Worm (Caenorhabditis elegans) whole organism, dauer: Measurements from ENCODE around the gene F23D12.10.

Experiments
- unc-62 ChIP-seq: sonication (generic microtip); optimal IDR thresholded peaks from 2 replicates; lab custom pipeline; 2017; ENCODE audit warnings: missing biosample characterization, missing genetic modification reagents, missing genetic modification characterization

F23D12.10 gene

DNA sequence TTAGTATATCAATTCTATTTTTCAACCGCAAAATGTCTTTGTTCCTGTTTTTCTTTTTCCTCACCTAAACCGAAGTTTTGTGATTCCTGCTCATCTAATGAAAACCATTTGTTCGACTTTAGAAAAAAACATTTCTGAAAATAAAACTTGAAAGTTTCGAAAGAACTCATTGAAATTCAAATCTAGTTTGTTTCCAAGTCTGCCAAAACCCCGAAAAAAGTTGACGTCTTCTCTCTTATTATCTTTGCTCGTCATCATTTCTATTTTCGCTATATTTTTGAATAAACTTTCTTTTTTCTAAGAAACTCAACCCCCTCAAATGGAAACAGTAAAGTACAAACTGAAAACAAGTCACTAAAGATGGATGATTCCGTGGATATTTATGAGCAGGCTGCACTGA is 9.7 kb downstream of the F23D12.10 start, which contains the start of gene frpr-17:
Gene frpr-17, plus strand, starts transcription at position 301 of the 400 bp plus-strand sequence.
- TF ChIP-seq unc-62 (GFP tag; lab: Kevin White, UChicago) = no peak

DNA sequence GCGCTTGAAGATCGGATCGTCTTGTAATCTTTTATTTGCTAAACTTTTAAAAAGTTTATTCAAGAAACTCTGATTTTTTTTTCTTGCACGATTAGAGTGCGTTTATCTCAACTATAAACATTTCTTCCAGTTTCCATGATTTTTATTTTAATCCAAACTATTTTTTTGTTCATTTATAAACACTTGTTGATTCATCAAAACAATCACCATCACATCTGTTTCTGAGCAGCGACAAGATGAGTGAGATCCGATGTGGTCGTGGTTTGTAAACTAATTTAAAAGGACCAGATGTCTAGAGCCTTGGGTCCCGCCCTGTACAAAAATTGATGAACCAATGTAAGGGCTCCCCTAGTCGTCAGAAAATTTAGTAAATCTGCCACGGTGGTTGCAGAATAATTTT is 14.3 kb downstream of the F23D12.10 start:
- no peak for TF ChIP-seq unc-62 (GFP tag; lab: Kevin White, UChicago)

DNA sequence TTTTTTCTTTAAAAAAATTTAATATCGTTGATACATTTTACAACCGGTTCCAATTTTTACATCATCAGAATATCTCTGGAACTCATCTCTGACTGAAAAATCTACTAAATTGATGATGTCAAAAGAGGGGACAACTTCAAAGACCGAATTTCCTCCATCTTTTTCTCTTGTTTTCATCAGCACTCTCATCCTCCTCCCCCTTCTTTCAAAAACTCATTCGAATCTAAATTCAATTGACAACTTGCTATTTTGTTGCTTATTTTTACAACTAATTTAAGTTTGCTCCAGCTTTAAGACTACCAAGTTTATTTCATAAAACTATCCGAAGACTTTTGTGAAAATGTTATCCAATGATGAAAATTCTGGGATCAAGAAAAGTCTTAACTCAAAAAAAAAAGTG is 16.5 kb downstream of the F23D12.10 start:
- TF ChIP-seq unc-62 (GFP tag; lab: Kevin White, UChicago) = no peak

DNA sequence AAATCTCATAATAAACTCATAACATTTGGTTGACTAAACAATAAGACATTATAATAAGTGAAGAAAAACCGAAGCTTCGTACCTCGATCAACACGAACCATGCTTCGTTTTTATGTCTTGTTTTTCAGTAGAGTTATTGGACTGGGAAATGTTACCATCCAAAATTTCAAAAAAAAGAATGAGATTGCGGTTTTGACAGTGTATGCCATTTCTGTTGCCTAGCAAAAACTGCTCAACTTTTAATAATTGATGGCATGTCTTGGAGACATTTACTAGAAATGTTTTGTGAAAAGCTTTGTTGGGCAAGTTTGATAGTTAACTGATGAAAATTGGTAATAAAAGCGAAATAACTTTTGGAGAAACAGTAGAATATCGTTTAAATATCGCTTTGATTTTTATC is 20.3 kb downstream of the F23D12.10 start, which contains the start of gene Y60A9.1:
Gene Y60A9.1, minus strand, starts transcription at position 101 of the 400 bp plus-strand sequence.
- no peak for TF ChIP-seq unc-62 (GFP tag; lab: Kevin White, UChicago)

DNA sequence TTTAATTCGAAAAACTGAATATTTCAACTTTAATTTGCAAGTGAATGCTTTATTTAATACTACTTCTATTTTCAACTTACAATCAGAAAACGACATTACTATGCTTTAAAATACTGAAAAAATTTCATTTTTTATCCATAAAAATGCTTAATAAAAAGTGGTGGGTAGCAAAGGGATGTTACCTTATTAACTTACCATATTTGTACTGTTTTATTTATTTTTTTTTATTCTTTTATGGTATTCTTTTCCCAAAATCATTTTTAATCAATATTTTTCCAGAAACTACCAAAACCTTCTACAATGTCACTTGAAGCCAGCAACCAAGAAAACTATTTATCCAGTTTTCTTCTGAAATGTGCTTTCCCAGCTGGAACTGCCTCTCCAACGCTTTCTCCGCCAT is 32.6 kb downstream of the F23D12.10 start, which contains the start of gene Y60A9.3:
Gene Y60A9.3, plus strand, starts transcription at position 301 of the 400 bp plus-strand sequence.
- no peak for TF ChIP-seq unc-62 (GFP tag; lab: Kevin White, UChicago)

DNA sequence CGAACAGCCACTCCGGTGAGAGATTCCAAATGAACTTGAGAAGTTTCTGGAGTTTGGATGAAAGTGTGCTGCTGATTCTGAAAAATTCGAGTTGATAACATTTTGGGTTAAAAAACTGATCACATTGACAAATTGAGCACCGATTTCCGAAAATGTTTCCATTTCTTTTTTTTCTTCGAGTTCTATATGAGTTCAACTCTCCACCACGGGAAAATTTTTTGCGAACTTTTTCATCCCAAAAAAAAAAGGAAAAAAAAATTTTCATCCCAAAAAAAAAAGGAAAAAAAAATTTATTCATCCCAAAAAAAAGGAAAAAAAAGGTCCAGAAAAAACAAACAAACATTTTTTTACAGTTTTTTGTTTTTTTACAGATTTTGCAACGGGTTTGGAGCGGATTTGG is 38.4 kb downstream of the F23D12.10 start, which contains the start of gene Y60A9A.1:
Gene Y60A9A.1, minus strand, starts transcription at position 101 of the 400 bp plus-strand sequence.
- TF ChIP-seq unc-62 (GFP tag; lab: Kevin White, UChicago) = no peak

DNA sequence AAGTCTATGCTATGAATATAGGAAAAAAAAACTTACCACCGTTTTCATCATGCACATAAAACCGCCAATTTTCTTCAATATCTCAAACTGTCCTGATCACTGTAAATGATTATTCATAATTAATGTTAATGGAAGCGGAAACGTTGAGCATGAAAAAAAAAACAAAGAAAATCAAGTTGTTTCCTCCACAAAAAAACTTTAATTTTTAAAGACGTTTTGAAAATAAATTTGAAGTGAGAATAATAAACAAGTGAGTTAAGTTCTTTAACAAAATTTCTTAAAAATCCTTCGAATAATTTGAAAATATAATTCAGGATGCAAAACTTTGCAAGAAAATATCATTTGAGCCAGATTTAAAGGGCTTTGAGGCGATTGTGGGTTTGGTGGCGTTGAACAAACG is 45.2 kb downstream of the F23D12.10 start, which contains the start of gene irk-3:
Gene irk-3, minus strand, starts transcription at position 101 of the 400 bp plus-strand sequence.
- no peak for TF ChIP-seq unc-62 (GFP tag; lab: Kevin White, UChicago)

DNA sequence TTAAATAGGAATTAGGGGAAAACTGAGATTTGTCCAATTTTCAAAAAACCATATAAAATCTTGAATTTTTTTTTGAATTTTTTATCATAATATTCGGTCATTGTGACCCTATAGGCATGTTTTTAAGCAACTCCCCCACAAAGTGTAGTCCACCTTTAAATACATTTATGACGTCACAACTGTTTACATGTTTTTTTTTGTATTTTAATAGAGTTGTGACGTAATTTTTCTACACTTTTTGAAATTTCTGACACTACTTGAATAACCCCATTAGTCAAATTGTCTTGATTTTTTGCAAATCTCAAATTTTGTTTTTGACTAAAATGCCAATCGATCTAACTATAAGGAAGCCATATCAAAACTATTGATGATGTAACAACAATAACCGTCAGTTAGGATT is 49.5 kb downstream of the F23D12.10 start:
- TF ChIP-seq unc-62 (GFP tag; lab: Kevin White, UChicago) = no peak
